Worm (Caenorhabditis elegans) whole organism, L2 larva: Measurements from ENCODE around the gene F32H5.1.

ENCODE experiments used
- C34F6.9 ChIP-seq: fragments of 150-350 bp; optimal IDR thresholded peaks from 2 replicates; lab custom pipeline; 2014; ENCODE audit warnings: missing biosample characterization, missing genetic modification characterization
- F13H6.1 ChIP-seq: sonication (generic microtip); optimal IDR thresholded peaks from 2 replicates; lab custom pipeline; 2016; ENCODE audit warnings: missing genetic modification characterization, missing compliant biosample characterization
- R02D3.7 ChIP-seq: fragments of 150-350 bp; optimal IDR thresholded peaks from 2 replicates; lab custom pipeline; 2014; ENCODE audit warnings: missing biosample characterization, missing genetic modification characterization
- Y55F3AM.14 ChIP-seq: fragments of 200-800 bp; sonication (Bioruptor generic); optimal IDR thresholded peaks from 2 replicates; lab custom pipeline; 2018; ENCODE audit warnings: mild to moderate bottlenecking, missing genetic modification characterization, missing compliant biosample characterization
- alr-1 ChIP-seq: fragments of 150-350 bp; optimal IDR thresholded peaks from 2 replicates; lab custom pipeline; 2014; ENCODE audit warnings: missing biosample characterization, missing genetic modification characterization
- aly-2 ChIP-seq: fragments of 150-350 bp; optimal IDR thresholded peaks from 2 replicates; lab custom pipeline; 2014; ENCODE audit warnings: missing biosample characterization, missing genetic modification characterization
- ama-1 ChIP-seq: fragments of 150-350 bp; optimal IDR thresholded peaks from 2 replicates; lab custom pipeline; 2018; ENCODE audit warnings: inconsistent platforms
- blmp-1 ChIP-seq: sonication (generic microtip); optimal IDR thresholded peaks from 2 replicates; lab custom pipeline; 2017; ENCODE audit warnings: missing genetic modification characterization, mild to moderate bottlenecking, missing compliant biosample characterization, antibody characterized with exemption, moderate library complexity; ENCODE audit not compliant: insufficient read depth
- ceh-82 ChIP-seq: fragments of 150-350 bp; optimal IDR thresholded peaks from 2 replicates; lab custom pipeline; 2014; ENCODE audit warnings: missing biosample characterization, missing genetic modification characterization
- crh-2 ChIP-seq: sonication (generic microtip); optimal IDR thresholded peaks from 2 replicates; lab custom pipeline; 2017; ENCODE audit warnings: missing biosample characterization, missing genetic modification characterization
- egl-27 ChIP-seq: sonication (generic microtip); optimal IDR thresholded peaks from 3 replicates; lab custom pipeline; 2017; ENCODE audit warnings: missing biosample characterization, missing genetic modification reagents, missing genetic modification characterization
- elt-1 ChIP-seq: fragments of 150-350 bp; optimal IDR thresholded peaks from 2 replicates; lab custom pipeline; 2014; ENCODE audit warnings: missing biosample characterization, missing genetic modification characterization
- elt-3 ChIP-seq: sonication (generic microtip); optimal IDR thresholded peaks from 2 replicates; lab custom pipeline; 2017; ENCODE audit warnings: missing biosample characterization, missing genetic modification characterization
- fos-1 ChIP-seq: fragments of 150-350 bp; optimal IDR thresholded peaks from 2 replicates; lab custom pipeline; 2014; ENCODE audit warnings: missing biosample characterization, missing genetic modification characterization
- gmeb-1 ChIP-seq: fragments of 150-350 bp; optimal IDR thresholded peaks from 2 replicates; lab custom pipeline; 2014; ENCODE audit warnings: missing biosample characterization, missing genetic modification characterization
- lin-11 ChIP-seq: fragments of 150-350 bp; sonication (generic microtip); optimal IDR thresholded peaks from 2 replicates; lab custom pipeline; 2014; ENCODE audit warnings: missing biosample characterization, missing genetic modification characterization, inconsistent platforms, mixed read lengths
- lin-13 ChIP-seq: fragments of 150-350 bp; optimal IDR thresholded peaks from 2 replicates; lab custom pipeline; 2014; ENCODE audit warnings: missing biosample characterization, missing genetic modification reagents, missing genetic modification characterization
- lin-39 ChIP-seq: fragments of 150-350 bp; optimal IDR thresholded peaks from 2 replicates; lab custom pipeline; 2014; ENCODE audit warnings: missing biosample characterization, missing genetic modification reagents, missing genetic modification characterization
- lsy-2 ChIP-seq, 2 experiments: fragments of 150-350 bp in 1 of 2; sonication (generic microtip) in 1 of 2; optimal IDR thresholded peaks; 2 replicates each; lab custom pipeline; 2014 to 2017; ENCODE audit warnings: missing biosample characterization in 2 of 2, missing genetic modification characterization in 2 of 2
- mab-5 ChIP-seq: fragments of 150-350 bp; optimal IDR thresholded peaks from 2 replicates; lab custom pipeline; 2014; ENCODE audit warnings: missing biosample characterization, missing genetic modification characterization
- mbf-1 ChIP-seq: sonication (generic microtip); optimal IDR thresholded peaks from 2 replicates; lab custom pipeline; 2017; ENCODE audit warnings: missing biosample characterization, missing genetic modification characterization
- mdl-1 ChIP-seq, 2 experiments: fragments of 150-350 bp in 1 of 2; sonication (generic microtip) in 1 of 2; optimal IDR thresholded peaks; 2 replicates each; lab custom pipeline; 2017; ENCODE audit warnings: missing biosample characterization in 2 of 2, missing genetic modification characterization in 2 of 2
- nhr-10 ChIP-seq: sonication (generic microtip); optimal IDR thresholded peaks from 2 replicates; lab custom pipeline; 2017; ENCODE audit warnings: missing biosample characterization, missing genetic modification characterization
- nhr-12 ChIP-seq: fragments of 150-350 bp; optimal IDR thresholded peaks from 2 replicates; lab custom pipeline; 2014; ENCODE audit warnings: missing biosample characterization, missing genetic modification characterization
- nhr-129 ChIP-seq: fragments of 150-350 bp; optimal IDR thresholded peaks from 2 replicates; lab custom pipeline; 2014; ENCODE audit warnings: missing biosample characterization, missing genetic modification characterization
- nhr-23 ChIP-seq: fragments of 150-350 bp; optimal IDR thresholded peaks from 2 replicates; lab custom pipeline; 2014; ENCODE audit warnings: missing biosample characterization, missing genetic modification reagents, missing genetic modification characterization
- nhr-25 ChIP-seq: fragments of 150-350 bp; sonication (generic microtip); optimal IDR thresholded peaks from 3 replicates; lab custom pipeline; 2014; ENCODE audit warnings: missing biosample characterization, missing genetic modification characterization
- nhr-6 ChIP-seq: fragments of 150-350 bp; optimal IDR thresholded peaks from 2 replicates; lab custom pipeline; 2014; ENCODE audit warnings: missing biosample characterization, missing genetic modification characterization
- skn-1 ChIP-seq: sonication (generic microtip); optimal IDR thresholded peaks from 2 replicates; lab custom pipeline; 2017; ENCODE audit warnings: missing biosample characterization, missing genetic modification characterization
- sma-3 ChIP-seq: sonication (generic microtip); optimal IDR thresholded peaks from 2 replicates; lab custom pipeline; 2016; ENCODE audit warnings: missing genetic modification reagents, missing genetic modification characterization, missing compliant biosample characterization
- sma-9 ChIP-seq, 2 experiments: fragments of 150-350 bp in 1 of 2; sonication (generic microtip) in 1 of 2; optimal IDR thresholded peaks; 2 replicates each; lab custom pipeline; 2014 to 2016; ENCODE audit warnings: missing genetic modification characterization in 2 of 2, mild to moderate bottlenecking in 1 of 2, missing biosample characterization in 1 of 2, missing compliant biosample characterization in 1 of 2, missing genetic modification reagents in 1 of 2, moderate library complexity in 1 of 2
- snpc-4 ChIP-seq: fragments of 150-350 bp; optimal IDR thresholded peaks from 2 replicates; lab custom pipeline; 2014; ENCODE audit warnings: missing biosample characterization, missing genetic modification characterization
- unc-39 ChIP-seq: fragments of 150-350 bp; optimal IDR thresholded peaks from 2 replicates; lab custom pipeline; 2014; ENCODE audit warnings: missing biosample characterization, missing genetic modification characterization
- unc-55 ChIP-seq: fragments of 150-350 bp; sonication (generic microtip); optimal IDR thresholded peaks from 3 replicates; lab custom pipeline; 2014; ENCODE audit warnings: missing biosample characterization, missing genetic modification reagents, missing genetic modification characterization
- unc-62 ChIP-seq: fragments of 150-350 bp; optimal IDR thresholded peaks from 2 replicates; lab custom pipeline; 2014; ENCODE audit warnings: missing biosample characterization, missing genetic modification reagents, missing genetic modification characterization
- zag-1 ChIP-seq: fragments of 150-350 bp; optimal IDR thresholded peaks from 2 replicates; lab custom pipeline; 2014; ENCODE audit warnings: missing biosample characterization, missing genetic modification characterization
- ztf-1 ChIP-seq: fragments of 200-800 bp; sonication (Bioruptor generic); conservative IDR thresholded peaks from 2 replicates; pipeline ENCODE4 v1.3.6; 2022; ENCODE audit warnings: missing genetic modification characterization, missing compliant biosample characterization
- ztf-11 ChIP-seq: sonication (generic microtip); optimal IDR thresholded peaks from 2 replicates; lab custom pipeline; 2017; ENCODE audit warnings: missing biosample characterization, missing genetic modification characterization
- ztf-4 ChIP-seq: fragments of 150-350 bp; optimal IDR thresholded peaks from 2 replicates; lab custom pipeline; 2014; ENCODE audit warnings: missing biosample characterization, missing genetic modification characterization

The F32H5.1 gene

ce11 chrV:13401669-13402068, 43.8 kb upstream of the F32H5.1 start:
- TF ChIP-seq mbf-1 (no peak), sma-3 (GFP tag; lab: Kevin White, UChicago) (no peak), skn-1 (tag; lab: Kevin White, UChicago) (no peak), fos-1 (tag; lab: Kevin White, UChicago) (no peak), unc-62 (GFP tag; lab: Kevin White, UChicago) (no peak), unc-39 (tag; lab: Kevin White, UChicago) (no peak), ceh-82 (no peak), elt-3 (tag; lab: Kevin White, UChicago) (no peak), ztf-1 (no peak), ztf-11 (tag; lab: Kevin White, UChicago) (no peak), nhr-23 (tag; lab: Kevin White, UChicago) (no peak), ztf-4 (tag; lab: Kevin White, UChicago) (no peak), nhr-6 (tag; lab: Kevin White, UChicago) (no peak), mdl-1 (tag; optimal IDR thresholded peaks at IDR 0.05; lab: Kevin White, UChicago) (no peak), lin-39 (no peak), mab-5 (tag; lab: Kevin White, UChicago) (no peak), sma-9 (GFP tag; optimal IDR thresholded peaks at IDR 0.05; lab: Kevin White, UChicago) (no peak), sma-9 (tag; optimal IDR thresholded peaks at IDR 0.05; lab: Kevin White, UChicago) (no peak), aly-2 (tag; lab: Kevin White, UChicago) (no peak), Y55F3AM.14 (GFP tag; lab: Kevin White, UChicago) (no peak)

ce11 chrV:13396426-13396825, 38.6 kb upstream of the F32H5.1 start:
- TF ChIP-seq Y55F3AM.14 (GFP tag; lab: Kevin White, UChicago) (peak; percentile 39), nhr-129 (peak; percentile 17), aly-2 (tag; lab: Kevin White, UChicago) (no peak), zag-1 (tag; lab: Kevin White, UChicago) (peak; percentile 48), nhr-12 (tag; lab: Kevin White, UChicago) (no peak), elt-1 (tag; lab: Kevin White, UChicago) (no peak)

- TF ChIP-seq crh-2 (tag; lab: Kevin White, UChicago) (no peak), ztf-4 (tag; lab: Kevin White, UChicago) (no peak), nhr-12 (tag; lab: Kevin White, UChicago) (no peak), gmeb-1 (tag; lab: Kevin White, UChicago) (no peak), blmp-1 (tag; lab: Kevin White, UChicago) (no peak), sma-3 (GFP tag; lab: Kevin White, UChicago) (no peak)
Measured at ce11 chrV:13394968-13395367, 37.1 kb upstream of the F32H5.1 start.

DNA sequence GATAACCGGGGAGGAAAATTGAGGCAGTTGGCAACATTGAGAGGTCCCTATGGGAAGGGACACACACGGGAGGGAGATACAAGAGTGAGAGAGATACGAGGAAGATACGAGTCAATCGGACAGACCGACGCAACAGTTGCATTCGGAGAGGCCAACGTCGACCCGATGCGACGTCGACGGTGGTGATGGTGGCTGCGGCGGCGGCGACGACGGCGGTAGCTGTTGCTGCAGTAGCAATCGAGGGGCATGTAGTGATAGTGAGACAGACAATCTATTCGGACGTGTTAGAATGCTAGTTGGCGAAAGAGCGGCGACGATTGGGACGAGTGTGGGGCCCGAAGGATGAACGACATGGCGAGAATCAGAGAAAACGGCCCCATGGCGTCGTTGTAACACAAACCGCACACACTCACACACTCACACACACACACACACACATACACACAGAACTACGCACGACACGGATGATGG, 35.5 kb upstream of the F32H5.1 start:
- TF ChIP-seq alr-1 (tag; lab: Kevin White, UChicago) (no peak), blmp-1 (tag; lab: Kevin White, UChicago) (no peak), snpc-4 (tag; lab: Kevin White, UChicago) (no peak), ztf-1 (no peak), nhr-129 (peak; percentile 28), mbf-1 (no peak), nhr-6 (tag; lab: Kevin White, UChicago) (no peak), mdl-1 (tag; optimal IDR thresholded peaks at IDR 0.05; lab: Kevin White, UChicago) (no peak), nhr-23 (tag; lab: Kevin White, UChicago) (no peak), C34F6.9 (tag; lab: Kevin White, UChicago) (peak; percentile 31), R02D3.7 (tag; lab: Kevin White, UChicago) (no peak), nhr-25 (no peak), lin-11 (tag; lab: Kevin White, UChicago) (no peak), lsy-2 (tag; optimal IDR thresholded peaks at IDR 0.05; lab: Kevin White, UChicago) (peak in 1 of 2 experiments; percentile 13), ama-1 (lab: Kevin White, UChicago) (no peak), F13H6.1 (tag; lab: Kevin White, UChicago) (peak; percentile 72), sma-9 (GFP tag; optimal IDR thresholded peaks at IDR 0.05; lab: Kevin White, UChicago) (peak; percentile 2), sma-9 (tag; optimal IDR thresholded peaks at IDR 0.05; lab: Kevin White, UChicago) (no peak), zag-1 (tag; lab: Kevin White, UChicago) (no peak), nhr-10 (tag; lab: Kevin White, UChicago) (no peak), egl-27 (tag; lab: Kevin White, UChicago) (no peak), sma-3 (GFP tag; lab: Kevin White, UChicago) (peak; percentile 5), unc-39 (tag; lab: Kevin White, UChicago) (no peak), nhr-12 (tag; lab: Kevin White, UChicago) (no peak), unc-55 (GFP tag; lab: Kevin White, UChicago) (no peak), lin-13 (GFP tag; lab: Kevin White, UChicago) (no peak), Y55F3AM.14 (GFP tag; lab: Kevin White, UChicago) (peak; percentile 56), fos-1 (tag; lab: Kevin White, UChicago) (no peak), unc-62 (GFP tag; lab: Kevin White, UChicago) (no peak), skn-1 (tag; lab: Kevin White, UChicago) (no peak)
